Fruit fly (Drosophila melanogaster): ENCODE data around the gene CG32683.
A peak's percentile ranks its signal among the peaks of the same experiment; 100 is the strongest.

The CG32683 gene

DNA sequence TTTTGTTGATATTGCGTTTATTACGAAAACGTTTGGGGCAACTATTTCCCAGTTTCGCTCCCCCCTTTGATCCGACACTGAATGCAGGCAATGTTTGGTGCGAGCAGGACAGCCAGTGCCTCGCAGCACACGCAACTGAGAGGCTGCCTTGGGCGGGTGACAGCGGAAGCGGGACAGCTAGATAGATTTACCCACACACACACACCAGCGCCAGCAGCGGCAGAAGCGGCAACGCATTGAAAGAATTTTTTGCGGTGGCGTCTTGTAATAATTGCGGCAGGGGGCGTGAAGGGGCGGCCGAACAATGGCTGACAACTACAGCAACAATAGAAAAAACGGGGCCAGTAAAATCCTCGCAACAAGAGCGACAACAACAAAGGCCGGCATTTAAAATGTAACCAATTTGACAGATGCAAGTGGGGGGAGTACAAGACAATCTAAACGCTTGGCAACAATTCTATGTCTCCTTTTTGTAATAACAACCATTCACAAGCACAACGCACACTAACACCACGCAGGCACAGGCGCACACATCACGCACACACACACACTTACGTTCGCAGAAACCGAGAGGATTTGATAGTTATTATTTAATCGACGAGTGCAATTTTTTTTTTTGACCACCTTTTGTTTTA is 18.0 kb upstream of the CG32683 start (continued):
- TF ChIP-seq Ets97D (GFP tag; optimal IDR thresholded peaks at IDR 0.05) (no peak), CG43689 (GFP tag; IDR thresholded peaks at IDR 0.05) (no peak), CG13624 (GFP tag; optimal IDR thresholded peaks at IDR 0.05) (peak; percentile 5), HLH4C (GFP tag; IDR thresholded peaks at IDR 0.05; ENCODE audit: partially characterized antibody) (no peak), Poxn (GFP tag; IDR thresholded peaks at IDR 0.05) (no peak), HLH54F (GFP tag; optimal IDR thresholded peaks at IDR 0.05) (peak; percentile 3), mirr (GFP tag; optimal IDR thresholded peaks at IDR 0.05) (peak; percentile 40), nom (GFP tag; optimal IDR thresholded peaks at IDR 0.05) (peak; percentile 9), Pdp1 (GFP tag; optimal IDR thresholded peaks at IDR 0.05) (peak in 1 of 2 experiments; percentile 69), CG12659 (GFP tag; optimal IDR thresholded peaks at IDR 0.05) (peak; percentile 59), sqz (GFP tag; optimal IDR thresholded peaks at IDR 0.05) (no peak), CoRest (tag; optimal IDR thresholded peaks at IDR 0.05) (peak; percentile 6), CG9932 (GFP tag; IDR thresholded peaks at IDR 0.05) (0 out of 2 replicates have a peak, but pooled peaks have one; percentile 19), CG3838 (GFP tag; optimal IDR thresholded peaks at IDR 0.05) (peak; percentile 93), gfzf (GFP tag; optimal IDR thresholded peaks at IDR 0.05) (no peak), row (GFP tag; IDR thresholded peaks at IDR 0.05) (0 out of 3 replicates have a peak, but pooled peaks have one; percentile 16), slbo (GFP tag; IDR thresholded peaks at IDR 0.05) (peak; percentile 29; the same call in 1 of the 2 replicates), CG15479 (GFP tag; optimal IDR thresholded peaks at IDR 0.05) (peak; percentile 72), CG2712 (tag; optimal IDR thresholded peaks at IDR 0.05) (peak; percentile 32), E2f2 (GFP tag; IDR thresholded peaks at IDR 0.05) (0 out of 2 replicates have a peak, but pooled peaks have one; percentile 24), CG2120 (GFP tag; optimal IDR thresholded peaks at IDR 0.05) (no peak), CG12299 (tag; optimal IDR thresholded peaks at IDR 0.05) (no peak), chif (GFP tag; optimal IDR thresholded peaks at IDR 0.05) (no peak), stc (GFP tag; IDR thresholded peaks at IDR 0.05) (peak; percentile 14; the same call in 1 of the 2 replicates), phol (tag; optimal IDR thresholded peaks at IDR 0.05) (peak; percentile 58), CG2116 (GFP tag; optimal IDR thresholded peaks at IDR 0.05) (peak; percentile 27), chn (GFP tag; optimal IDR thresholded peaks at IDR 0.05) (peak; percentile 18), CG10543 (GFP tag; optimal IDR thresholded peaks at IDR 0.05) (peak; percentile 47), CG9797 (GFP tag; optimal IDR thresholded peaks at IDR 0.05) (no peak), sna (GFP tag; IDR thresholded peaks at IDR 0.05; ENCODE audit: partially characterized antibody) (no peak), B-H2 (GFP tag; optimal IDR thresholded peaks at IDR 0.05) (peak; percentile 8), CG33213 (GFP tag; optimal IDR thresholded peaks at IDR 0.05) (no peak), CG3847 (GFP tag; IDR thresholded peaks at IDR 0.05) (0 out of 2 replicates have a peak, but pooled peaks have one; percentile 12), CG1603 (tag; optimal IDR thresholded peaks at IDR 0.05) (no peak), nau (GFP tag; optimal IDR thresholded peaks at IDR 0.05) (no peak), grau (tag; optimal IDR thresholded peaks at IDR 0.05) (no peak), Mrtf (GFP tag; IDR thresholded peaks at IDR 0.05) (no peak), CG30020 (tag; optimal IDR thresholded peaks at IDR 0.05) (no peak), ham (GFP tag; IDR thresholded peaks at IDR 0.05) (no peak), Blimp-1 (GFP tag; optimal IDR thresholded peaks at IDR 0.05) (no peak), CG4360 (GFP tag; IDR thresholded peaks at IDR 0.05) (peak; percentile 42; the same call in 1 of the 2 replicates), CG18599 (GFP tag; optimal IDR thresholded peaks at IDR 0.05) (no peak), cg (GFP tag; optimal IDR thresholded peaks at IDR 0.05) (peak; percentile 91), slp2 (GFP tag; optimal IDR thresholded peaks at IDR 0.05) (no peak), YL-1 (GFP tag; optimal IDR thresholded peaks at IDR 0.05) (peak; percentile 81), ci (GFP tag; IDR thresholded peaks at IDR 0.05) (peak; percentile 54; the same call in 1 of the 3 replicates), cas (GFP tag; IDR thresholded peaks at IDR 0.05) (no peak), kah (GFP tag; optimal IDR thresholded peaks at IDR 0.05) (no peak), CG9727 (GFP tag; optimal IDR thresholded peaks at IDR 0.05) (peak; percentile 26)

Measured in whole organism, embryonic.